Fruit fly (Drosophila melanogaster) whole organism, embryonic: ENCODE measurements around the gene CG5500.
A peak's percentile ranks its signal among the peaks of the same experiment; 100 is the strongest.

Source experiments
- ATbp ChIP-seq: fragments of 200-800 bp; sonication (Bioruptor generic); optimal IDR thresholded peaks from 2 replicates; lab custom pipeline; 2017; ENCODE audit warnings: missing biosample characterization, mild to moderate bottlenecking, missing genetic modification characterization, missing genetic modification reagents
- Asciz ChIP-seq: fragments of 200-800 bp; sonication (Bioruptor generic); optimal IDR thresholded peaks from 2 replicates; lab custom pipeline; 2017; ENCODE audit warnings: missing biosample characterization, mild to moderate bottlenecking, missing genetic modification characterization, missing genetic modification reagents
- B-H2 ChIP-seq: fragments of 200-800 bp; sonication (Bioruptor generic); optimal IDR thresholded peaks from 2 replicates; lab custom pipeline; 2018; ENCODE audit warnings: missing biosample characterization, mild to moderate bottlenecking, missing genetic modification characterization
- Blimp-1 ChIP-seq: fragments of 200-800 bp; sonication (Bioruptor generic); optimal IDR thresholded peaks from 3 replicates; lab custom pipeline; 2018; ENCODE audit warnings: missing biosample characterization, missing genetic modification characterization, mild to moderate bottlenecking, moderate library complexity, missing genetic modification reagents
- CG10147 ChIP-seq: fragments of 200-800 bp; sonication (Bioruptor generic); optimal IDR thresholded peaks from 2 replicates; lab custom pipeline; 2019; ENCODE audit warnings: missing biosample characterization, mild to moderate bottlenecking, missing genetic modification characterization, moderate library complexity
- CG11723 ChIP-seq: fragments of 200-800 bp; sonication (Bioruptor generic); optimal IDR thresholded peaks from 2 replicates; lab custom pipeline; 2017; ENCODE audit warnings: missing biosample characterization, mild to moderate bottlenecking, missing genetic modification characterization
- CG12219 ChIP-seq: fragments of 200-800 bp; sonication (Bioruptor generic); optimal IDR thresholded peaks from 3 replicates; lab custom pipeline; 2018; ENCODE audit warnings: missing biosample characterization, mild to moderate bottlenecking, missing genetic modification characterization
- CG1233 ChIP-seq: fragments of 200-800 bp; sonication (Bioruptor generic); optimal IDR thresholded peaks from 4 replicates; lab custom pipeline; 2018; ENCODE audit warnings: missing biosample characterization, mild to moderate bottlenecking, missing genetic modification characterization
- CG12659 ChIP-seq: fragments of 200-800 bp; sonication (Bioruptor generic); optimal IDR thresholded peaks from 3 replicates; lab custom pipeline; 2017; ENCODE audit warnings: mild to moderate bottlenecking, missing biosample characterization, missing genetic modification reagents, missing genetic modification characterization
- CG13775 ChIP-seq: fragments of 200-800 bp; sonication (Bioruptor generic); optimal IDR thresholded peaks from 3 replicates; lab custom pipeline; 2017; ENCODE audit warnings: missing biosample characterization, mild to moderate bottlenecking, missing genetic modification characterization
- CG14014 ChIP-seq: fragments of 200-800 bp; sonication (Bioruptor generic); IDR thresholded peaks from 2 replicates; pipeline ENCODE4 v1.3.6; 2022; ENCODE audit warnings: missing biosample characterization, missing genetic modification characterization
- CG16863 ChIP-seq: fragments of 200-800 bp; sonication (Bioruptor generic); optimal IDR thresholded peaks from 3 replicates; lab custom pipeline; 2016; ENCODE audit warnings: missing biosample characterization, missing genetic modification characterization
- CG17359 ChIP-seq: fragments of 200-800 bp; sonication (Bioruptor generic); optimal IDR thresholded peaks from 3 replicates; lab custom pipeline; 2018; ENCODE audit warnings: missing biosample characterization, mild to moderate bottlenecking, missing genetic modification characterization, moderate library complexity
- CG17361 ChIP-seq: fragments of 200-800 bp; sonication (Bioruptor generic); IDR thresholded peaks from 3 replicates; pipeline ENCODE4 v1.3.6; 2022; ENCODE audit warnings: missing biosample characterization, missing genetic modification characterization
- CG18619 ChIP-seq: fragments of 200-800 bp; sonication (Bioruptor generic); optimal IDR thresholded peaks from 3 replicates; lab custom pipeline; 2017; ENCODE audit warnings: missing biosample characterization, mild to moderate bottlenecking, missing genetic modification characterization
- CG30403 ChIP-seq: fragments of 200-800 bp; sonication (Bioruptor generic); optimal IDR thresholded peaks from 3 replicates; lab custom pipeline; 2016; ENCODE audit warnings: missing biosample characterization, missing genetic modification characterization
- CG31388 ChIP-seq: fragments of 200-800 bp; sonication (Bioruptor generic); optimal IDR thresholded peaks from 2 replicates; lab custom pipeline; 2016; ENCODE audit warnings: missing biosample characterization, missing genetic modification characterization
- CG31441 ChIP-seq: fragments of 200-800 bp; sonication (Bioruptor generic); IDR thresholded peaks from 2 replicates; pipeline ENCODE4 v1.3.6; 2022; ENCODE audit warnings: missing biosample characterization, missing genetic modification characterization
- CG34376 ChIP-seq: fragments of 200-800 bp; sonication (Bioruptor generic); optimal IDR thresholded peaks from 2 replicates; lab custom pipeline; 2018; ENCODE audit warnings: missing biosample characterization, mild to moderate bottlenecking, missing genetic modification characterization
- CG4617 ChIP-seq: fragments of 200-800 bp; sonication (Bioruptor generic); optimal IDR thresholded peaks from 3 replicates; lab custom pipeline; 2016; ENCODE audit warnings: missing biosample characterization, missing genetic modification characterization, borderline replicate concordance
- CG4707 ChIP-seq: fragments of 200-800 bp; sonication (Bioruptor generic); optimal IDR thresholded peaks from 2 replicates; lab custom pipeline; 2018; ENCODE audit warnings: missing biosample characterization, mild to moderate bottlenecking, missing genetic modification characterization, moderate library complexity
- CG4854 ChIP-seq: fragments of 200-800 bp; sonication (Bioruptor generic); optimal IDR thresholded peaks from 2 replicates; lab custom pipeline; 2016; ENCODE audit warnings: missing biosample characterization, missing genetic modification characterization, inconsistent platforms
- CG5245 ChIP-seq: fragments of 200-800 bp; sonication (Bioruptor generic); optimal IDR thresholded peaks from 3 replicates; lab custom pipeline; 2016; ENCODE audit warnings: missing biosample characterization, missing genetic modification characterization
- CG7786 ChIP-seq: fragments of 200-800 bp; sonication (Bioruptor generic); optimal IDR thresholded peaks from 2 replicates; lab custom pipeline; 2016; ENCODE audit warnings: missing biosample characterization, missing genetic modification characterization
- CG9727 ChIP-seq: fragments of 200-800 bp; sonication (Bioruptor generic); optimal IDR thresholded peaks from 3 replicates; lab custom pipeline; 2017; ENCODE audit warnings: missing biosample characterization, mild to moderate bottlenecking, missing genetic modification characterization
- Chrac-16 ChIP-seq: fragments of 200-800 bp; sonication (Bioruptor generic); optimal IDR thresholded peaks from 3 replicates; lab custom pipeline; 2016; ENCODE audit warnings: missing biosample characterization, missing genetic modification characterization
- CrebB ChIP-seq: fragments of 200-800 bp; sonication (Bioruptor generic); optimal IDR thresholded peaks from 3 replicates; lab custom pipeline; 2018; ENCODE audit warnings: missing biosample characterization, mild to moderate bottlenecking, missing genetic modification characterization
- Drgx ChIP-seq: fragments of 200-800 bp; sonication (Bioruptor generic); IDR thresholded peaks from 2 replicates; pipeline ENCODE4 v1.3.6; 2022; ENCODE audit warnings: missing biosample characterization, missing genetic modification characterization
- Eip74EF ChIP-seq, 2 experiments: fragments of 200-800 bp in 1 of 2; fragments of >200 bp in 1 of 2; sonication (Bioruptor generic) in 1 of 2; optimal IDR thresholded peaks; 2 replicates each; lab custom pipeline; 2017 to 2019; ENCODE audit warnings: missing biosample characterization in 2 of 2, missing genetic modification characterization in 2 of 2, mild to moderate bottlenecking in 1 of 2, moderate library complexity in 1 of 2
- GATAe ChIP-seq: fragments of 200-800 bp; sonication (Bioruptor generic); conservative IDR thresholded peaks from 2 replicates; pipeline ENCODE4 v1.3.6; 2022; ENCODE audit warnings: missing biosample characterization, missing genetic modification characterization
- HHEX ChIP-seq: fragments of 200-800 bp; sonication (Bioruptor generic); optimal IDR thresholded peaks from 3 replicates; lab custom pipeline; 2017; ENCODE audit warnings: missing biosample characterization, mild to moderate bottlenecking, missing genetic modification characterization, missing genetic modification reagents
- Hr3 ChIP-seq: fragments of 200-800 bp; sonication (Bioruptor generic); optimal IDR thresholded peaks from 3 replicates; lab custom pipeline; 2016; ENCODE audit warnings: missing biosample characterization, missing genetic modification characterization
- Hr78 ChIP-seq, 2 experiments: fragments of 200-800 bp in 1 of 2; fragments of >200 bp in 1 of 2; sonication (Bioruptor generic) in 1 of 2; optimal IDR thresholded peaks; 2 replicates each; lab custom pipeline; 2017 to 2019; ENCODE audit warnings: missing biosample characterization in 2 of 2, missing genetic modification characterization in 2 of 2, mild to moderate bottlenecking in 1 of 2, moderate library complexity in 1 of 2
- Mad ChIP-seq: fragments of 200-800 bp; sonication (Bioruptor generic); optimal IDR thresholded peaks from 2 replicates; lab custom pipeline; 2016; ENCODE audit warnings: missing biosample characterization, missing genetic modification characterization
- Myb ChIP-seq: fragments of 200-800 bp; sonication (Bioruptor generic); optimal IDR thresholded peaks from 2 replicates; lab custom pipeline; 2016; ENCODE audit warnings: missing biosample characterization, missing genetic modification characterization
- NC2α ChIP-seq: fragments of 200-800 bp; sonication (Bioruptor generic); optimal IDR thresholded peaks from 2 replicates; lab custom pipeline; 2016; ENCODE audit warnings: missing biosample characterization, missing genetic modification characterization
- Oli ChIP-seq: fragments of 200-800 bp; sonication (Bioruptor generic); optimal IDR thresholded peaks from 2 replicates; lab custom pipeline; 2018; ENCODE audit warnings: missing biosample characterization, mild to moderate bottlenecking, missing genetic modification characterization, moderate library complexity
- Vsx1 ChIP-seq: fragments of 200-800 bp; sonication (Bioruptor generic); optimal IDR thresholded peaks from 2 replicates; lab custom pipeline; 2017; ENCODE audit warnings: missing biosample characterization, mild to moderate bottlenecking, missing genetic modification characterization, missing genetic modification reagents
- ci ChIP-seq: fragments of 200-800 bp; sonication (Bioruptor generic); IDR thresholded peaks from 3 replicates; pipeline ENCODE4 v1.3.6; 2022; ENCODE audit warnings: missing biosample characterization, missing genetic modification characterization
- dm ChIP-seq: fragments of 200-800 bp; sonication (Bioruptor generic); optimal IDR thresholded peaks from 3 replicates; lab custom pipeline; 2016; ENCODE audit warnings: missing biosample characterization, missing genetic modification characterization
- esg ChIP-seq: fragments of 200-800 bp; sonication (Bioruptor generic); conservative IDR thresholded peaks from 2 replicates; pipeline ENCODE4 v1.3.6; 2022; ENCODE audit warnings: missing biosample characterization, missing genetic modification characterization
- fd96Cb ChIP-seq: fragments of 200-800 bp; sonication (Bioruptor generic); optimal IDR thresholded peaks from 2 replicates; lab custom pipeline; 2018; ENCODE audit warnings: missing biosample characterization, mild to moderate bottlenecking, missing genetic modification characterization, moderate library complexity
- gcm ChIP-seq: fragments of 200-800 bp; sonication (Bioruptor generic); optimal IDR thresholded peaks from 2 replicates; lab custom pipeline; 2019; ENCODE audit warnings: missing biosample characterization, mild to moderate bottlenecking, missing genetic modification characterization, moderate library complexity
- gem ChIP-seq: fragments of 200-800 bp; sonication (Bioruptor generic); optimal IDR thresholded peaks from 2 replicates; lab custom pipeline; 2019; ENCODE audit warnings: missing biosample characterization, mild to moderate bottlenecking, missing genetic modification characterization, moderate library complexity
- gfzf ChIP-seq: fragments of 200-800 bp; sonication (Bioruptor generic); optimal IDR thresholded peaks from 2 replicates; lab custom pipeline; 2016; ENCODE audit warnings: missing biosample characterization, mild to moderate bottlenecking, missing genetic modification characterization, moderate library complexity
- gsb-n ChIP-seq: fragments of 200-800 bp; sonication (Bioruptor generic); optimal IDR thresholded peaks from 3 replicates; lab custom pipeline; 2018; ENCODE audit warnings: missing biosample characterization, mild to moderate bottlenecking, missing genetic modification characterization
- row ChIP-seq: fragments of 200-800 bp; sonication (Bioruptor generic); IDR thresholded peaks from 3 replicates; pipeline ENCODE4 v1.3.6; 2022; ENCODE audit warnings: missing biosample characterization, missing genetic modification characterization
- ssp ChIP-seq: fragments of 200-800 bp; sonication (Bioruptor generic); IDR thresholded peaks from 2 replicates; pipeline ENCODE4 v1.3.6; 2022; ENCODE audit warnings: missing biosample characterization, missing genetic modification characterization
- tio ChIP-seq: fragments of 200-800 bp; sonication (Bioruptor generic); optimal IDR thresholded peaks from 2 replicates; lab custom pipeline; 2017; ENCODE audit warnings: missing biosample characterization, missing genetic modification characterization, inconsistent platforms
- ttk ChIP-seq: fragments of 200-800 bp; sonication (Bioruptor generic); IDR thresholded peaks from 2 replicates; pipeline ENCODE4 v2.1.2; 2022; ENCODE audit warnings: missing biosample characterization, missing genetic modification characterization

Gene CG5500

dm6 chr3R:26928424-26928823 is 52.0 kb downstream of the CG5500 start (continued):
- TF ChIP-seq CG13775 (GFP tag; lab: Kevin White, UChicago) (peak; percentile 23), gem (tag; lab: Kevin White, UChicago) (peak; percentile 77), GATAe (GFP tag; lab: Robert Waterston, UW) (no peak), CG4854 (no peak), HHEX (GFP tag; lab: Kevin White, UChicago) (peak; percentile 54), dm (no peak), tio (GFP tag; lab: Kevin White, UChicago) (peak; percentile 44), Blimp-1 (GFP tag; lab: Kevin White, UChicago) (peak; percentile 49), gsb-n (tag; lab: Kevin White, UChicago) (peak; percentile 39), Mad (no peak), ttk (no peak), CG17361 (GFP tag; lab: Robert Waterston, UW) (no peak), CG12659 (GFP tag; lab: Kevin White, UChicago) (peak; percentile 48), Eip74EF (GFP tag; optimal IDR thresholded peaks at IDR 0.05; lab: Kevin White, UChicago) (peak in 1 of 2 experiments; percentile 59), CG12219 (GFP tag; lab: Kevin White, UChicago) (peak; percentile 64), CG5245 (GFP tag; lab: Kevin White, UChicago) (peak; percentile 28), CG1233 (peak; percentile 13), row (GFP tag; lab: Robert Waterston, UW) (peak; percentile 68), ATbp (GFP tag; lab: Kevin White, UChicago) (peak; percentile 50), CG14014 (GFP tag; lab: Robert Waterston, UW) (no peak), B-H2 (GFP tag; lab: Kevin White, UChicago) (no peak), CG31441 (GFP tag; lab: Robert Waterston, UW) (peak; percentile 43; the same call in 1 of the 2 replicates), CG31388 (GFP tag; lab: Kevin White, UChicago) (no peak), Myb (GFP tag; lab: Kevin White, UChicago) (no peak), esg (0 out of 2 replicates have a peak, but pooled peaks have one; percentile 23), CG7786 (no peak), CG30403 (GFP tag; lab: Kevin White, UChicago) (peak; percentile 60), CG16863 (GFP tag; lab: Kevin White, UChicago) (no peak), ci (GFP tag; lab: Robert Waterston, UW) (peak; percentile 90), Oli (tag; lab: Kevin White, UChicago) (peak; percentile 80), CG11723 (GFP tag; lab: Kevin White, UChicago) (peak; percentile 21), CG18619 (GFP tag; lab: Kevin White, UChicago) (peak; percentile 17), CG4617 (GFP tag; lab: Kevin White, UChicago) (peak; percentile 15), CG17359 (tag; lab: Kevin White, UChicago) (peak; percentile 62), Chrac-16 (GFP tag; lab: Kevin White, UChicago) (peak; percentile 4), Vsx1 (GFP tag; lab: Kevin White, UChicago) (peak; percentile 26), CG4707 (GFP tag; lab: Kevin White, UChicago) (peak; percentile 57), ssp (GFP tag; lab: Robert Waterston, UW) (0 out of 2 replicates have a peak, but pooled peaks have one; percentile 21), gfzf (GFP tag; lab: Kevin White, UChicago) (no peak), Hr3 (GFP tag; lab: Kevin White, UChicago) (peak; percentile 15), CG9727 (peak; percentile 1), CG34376 (GFP tag; lab: Kevin White, UChicago) (no peak), fd96Cb (tag; lab: Kevin White, UChicago) (peak; percentile 72), CrebB (peak; percentile 57), gcm (GFP tag; lab: Kevin White, UChicago) (peak; percentile 54), Hr78 (GFP tag; optimal IDR thresholded peaks at IDR 0.05; lab: Kevin White, UChicago) (peak in 1 of 2 experiments; percentile 18), Drgx (GFP tag; lab: Robert Waterston, UW) (peak; percentile 94), CG10147 (GFP tag; lab: Kevin White, UChicago) (peak; percentile 49), Asciz (GFP tag; lab: Kevin White, UChicago) (peak; percentile 55), NC2α (GFP tag; lab: Kevin White, UChicago) (no peak)
